Fruit fly (Drosophila melanogaster): Measurements from ENCODE around the gene CG14511.

CG14511 gene

dm6 chr3R:29153197-29153644, 6.5 kb upstream of the CG14511 start, which contains the start of the genes Slbp and Rpn2:
TSS of gene Slbp (minus strand) at chr3R:29153266.
TSS of gene Rpn2 (plus strand) at chr3R:29153524.
- peak; percentile 6 for TF ChIP-seq ovo (GFP tag; optimal IDR thresholded peaks at IDR 0.05)
- TF ChIP-seq Mnt (GFP tag; optimal IDR thresholded peaks at IDR 0.05), result peak; percentile 77
- TF ChIP-seq CG7045 (GFP tag; optimal IDR thresholded peaks at IDR 0.05), result peak; percentile 22
- TF ChIP-seq Crg-1 (GFP tag; optimal IDR thresholded peaks at IDR 0.05), result peak; percentile 77
- TF ChIP-seq cic (GFP tag; optimal IDR thresholded peaks at IDR 0.05), result peak; percentile 47
- TF ChIP-seq bab1 (GFP tag; optimal IDR thresholded peaks at IDR 0.05), result peak; percentile 88
- TF ChIP-seq toe (GFP tag; optimal IDR thresholded peaks at IDR 0.05), result no peak
- no peak for TF ChIP-seq CG5204 (GFP tag; optimal IDR thresholded peaks at IDR 0.05)
- TF ChIP-seq kay (GFP tag; ENCODE audit: borderline replicate concordance), result no peak
- TF ChIP-seq Hr96 (GFP tag; optimal IDR thresholded peaks at IDR 0.05), result peak; percentile 75
- TF ChIP-seq tj (GFP tag; optimal IDR thresholded peaks at IDR 0.05), result peak; percentile 21
- peak; percentile 62 for TF ChIP-seq CG1620 (GFP tag; optimal IDR thresholded peaks at IDR 0.05)
- peak; percentile 63 for TF ChIP-seq CG12768 (GFP tag; optimal IDR thresholded peaks at IDR 0.05)
- TF ChIP-seq CG33017 (tag; optimal IDR thresholded peaks at IDR 0.05), result peak; percentile 42
- peak; percentile 61 for TF ChIP-seq Clk (GFP tag; optimal IDR thresholded peaks at IDR 0.05)
- peak; percentile 73 for TF ChIP-seq CG14711 (tag; optimal IDR thresholded peaks at IDR 0.05)
- TF ChIP-seq CG7101 (tag; optimal IDR thresholded peaks at IDR 0.05), result peak; percentile 74
- peak; percentile 72 for TF ChIP-seq pad (GFP tag; optimal IDR thresholded peaks at IDR 0.05)
- peak; percentile 94 to 96 for TF ChIP-seq cnc (optimal IDR thresholded peaks at IDR 0.05)
- peak; percentile 61 for TF ChIP-seq CG11617 (GFP tag; optimal IDR thresholded peaks at IDR 0.05)

- TF ChIP-seq CG7101 (tag; optimal IDR thresholded peaks at IDR 0.05) (peak; percentile 58), CG11617 (GFP tag; optimal IDR thresholded peaks at IDR 0.05) (peak; percentile 58), Crg-1 (GFP tag; optimal IDR thresholded peaks at IDR 0.05) (peak; percentile 29), cnc (optimal IDR thresholded peaks at IDR 0.05) (no peak), Mnt (GFP tag; optimal IDR thresholded peaks at IDR 0.05) (peak; percentile 62), CG12768 (GFP tag; optimal IDR thresholded peaks at IDR 0.05) (peak; percentile 58), pad (GFP tag; optimal IDR thresholded peaks at IDR 0.05) (peak; percentile 21), CG1620 (GFP tag; optimal IDR thresholded peaks at IDR 0.05) (no peak), Hr96 (GFP tag; optimal IDR thresholded peaks at IDR 0.05) (peak; percentile 33), kay (GFP tag; ENCODE audit: borderline replicate concordance) (no peak), CG14711 (tag; optimal IDR thresholded peaks at IDR 0.05) (peak; percentile 58), cic (GFP tag; optimal IDR thresholded peaks at IDR 0.05) (no peak), CG33017 (tag; optimal IDR thresholded peaks at IDR 0.05) (peak; percentile 54), Clk (GFP tag; optimal IDR thresholded peaks at IDR 0.05) (no peak), CG5204 (GFP tag; optimal IDR thresholded peaks at IDR 0.05) (no peak), CG7045 (GFP tag; optimal IDR thresholded peaks at IDR 0.05) (peak; percentile 34), toe (GFP tag; optimal IDR thresholded peaks at IDR 0.05) (no peak), tj (GFP tag; optimal IDR thresholded peaks at IDR 0.05) (no peak), bab1 (GFP tag; optimal IDR thresholded peaks at IDR 0.05) (peak; percentile 77), ovo (GFP tag; optimal IDR thresholded peaks at IDR 0.05) (no peak)
These were observed 5.0 kb upstream of the CG14511 start, which contains the start of gene eIF2D for dm6 chr3R:29151621-29152092. TSS of gene eIF2D (minus strand) at chr3R:29151794.

- no peak for TF ChIP-seq CG14711 (tag; optimal IDR thresholded peaks at IDR 0.05)
- peak; percentile 62 for TF ChIP-seq Mnt (GFP tag; optimal IDR thresholded peaks at IDR 0.05)
- TF ChIP-seq CG7045 (GFP tag; optimal IDR thresholded peaks at IDR 0.05), result peak; percentile 3
- TF ChIP-seq CG33017 (tag; optimal IDR thresholded peaks at IDR 0.05), result peak; percentile 47
- peak; percentile 59 for TF ChIP-seq cic (GFP tag; optimal IDR thresholded peaks at IDR 0.05)
- no peak for TF ChIP-seq toe (GFP tag; optimal IDR thresholded peaks at IDR 0.05)
- peak; percentile 24 for TF ChIP-seq ovo (GFP tag; optimal IDR thresholded peaks at IDR 0.05)
- TF ChIP-seq bab1 (GFP tag; optimal IDR thresholded peaks at IDR 0.05), result peak; percentile 79
- TF ChIP-seq Clk (GFP tag; optimal IDR thresholded peaks at IDR 0.05), result no peak
- peak; percentile 30 for TF ChIP-seq CG11617 (GFP tag; optimal IDR thresholded peaks at IDR 0.05)
- TF ChIP-seq pad (GFP tag; optimal IDR thresholded peaks at IDR 0.05), result peak; percentile 61
- TF ChIP-seq kay (GFP tag; ENCODE audit: borderline replicate concordance), result no peak
- TF ChIP-seq CG7101 (tag; optimal IDR thresholded peaks at IDR 0.05), result peak; percentile 66
- peak; percentile 71 for TF ChIP-seq CG12768 (GFP tag; optimal IDR thresholded peaks at IDR 0.05)
- TF ChIP-seq CG1620 (GFP tag; optimal IDR thresholded peaks at IDR 0.05), result peak; percentile 73
- TF ChIP-seq cnc (optimal IDR thresholded peaks at IDR 0.05), result no peak
- TF ChIP-seq tj (GFP tag; optimal IDR thresholded peaks at IDR 0.05), result peak; percentile 0
These were observed 1.4 kb upstream of the CG14511 start, which contains the start of the genes CG11882 and Pglym78 for dm6 chr3R:29148072-29148471. TSS of gene CG11882 (minus strand) at chr3R:29148172. TSS of gene Pglym78 (plus strand) at chr3R:29148248.

- TF ChIP-seq Mnt (GFP tag; optimal IDR thresholded peaks at IDR 0.05) (no peak), ovo (GFP tag; optimal IDR thresholded peaks at IDR 0.05) (no peak), tj (GFP tag; optimal IDR thresholded peaks at IDR 0.05) (no peak), CG33017 (tag; optimal IDR thresholded peaks at IDR 0.05) (no peak), cnc (optimal IDR thresholded peaks at IDR 0.05) (no peak)
These were observed 6.6 kb downstream of the CG14511 start for dm6 chr3R:29139767-29140755.

dm6 chr3R:29138961-29139527, 7.6 kb downstream of the CG14511 start:
- no peak for TF ChIP-seq CG11617 (GFP tag; optimal IDR thresholded peaks at IDR 0.05)
- TF ChIP-seq CG7045 (GFP tag; optimal IDR thresholded peaks at IDR 0.05), result no peak
- peak; percentile 29 for TF ChIP-seq bab1 (GFP tag; optimal IDR thresholded peaks at IDR 0.05)
- no peak for TF ChIP-seq CG33017 (tag; optimal IDR thresholded peaks at IDR 0.05)
- no peak for TF ChIP-seq CG5204 (GFP tag; optimal IDR thresholded peaks at IDR 0.05)
- no peak for TF ChIP-seq Clk (GFP tag; optimal IDR thresholded peaks at IDR 0.05)
- TF ChIP-seq CG12768 (GFP tag; optimal IDR thresholded peaks at IDR 0.05), result peak; percentile 45
- TF ChIP-seq cic (GFP tag; optimal IDR thresholded peaks at IDR 0.05), result no peak
- TF ChIP-seq CG7101 (tag; optimal IDR thresholded peaks at IDR 0.05), result no peak
- peak; percentile 96 for TF ChIP-seq ovo (GFP tag; optimal IDR thresholded peaks at IDR 0.05)
- no peak for TF ChIP-seq tj (GFP tag; optimal IDR thresholded peaks at IDR 0.05)
- no peak for TF ChIP-seq CG1620 (GFP tag; optimal IDR thresholded peaks at IDR 0.05)
- TF ChIP-seq CG14711 (tag; optimal IDR thresholded peaks at IDR 0.05), result no peak
- no peak for TF ChIP-seq Crg-1 (GFP tag; optimal IDR thresholded peaks at IDR 0.05)
- TF ChIP-seq kay (GFP tag; ENCODE audit: borderline replicate concordance), result no peak
- TF ChIP-seq Mnt (GFP tag; optimal IDR thresholded peaks at IDR 0.05), result no peak
- peak; percentile 68 for TF ChIP-seq pad (GFP tag; optimal IDR thresholded peaks at IDR 0.05)
- no peak for TF ChIP-seq cnc (optimal IDR thresholded peaks at IDR 0.05)

Measured in whole organism, adult.